Worm (Caenorhabditis elegans): Measurements from ENCODE around the gene M03B6.5.

M03B6.5 gene

ce11 chrX:13873324-13873933 lies 29.7 kb downstream of the M03B6.5 start:
- TF ChIP-seq ref-1 (GFP tag; conservative IDR thresholded peaks at IDR 0.05) (no peak), ztf-29 (GFP tag; IDR thresholded peaks at IDR 0.05) (no peak), klf-2 (GFP tag; conservative IDR thresholded peaks at IDR 0.05) (no peak), flt-1 (GFP tag; IDR thresholded peaks at IDR 0.05) (no peak), tab-1 (GFP tag; IDR thresholded peaks at IDR 0.05) (no peak), ztf-23 (GFP tag; IDR thresholded peaks at IDR 0.05) (no peak), med-1 (GFP tag; optimal IDR thresholded peaks at IDR 0.05; ENCODE audit: insufficient read depth) (no peak), T22C8.4 (GFP tag; IDR thresholded peaks at IDR 0.05) (no peak), cog-1 (tag; optimal IDR thresholded peaks at IDR 0.05) (no peak)

DNA sequence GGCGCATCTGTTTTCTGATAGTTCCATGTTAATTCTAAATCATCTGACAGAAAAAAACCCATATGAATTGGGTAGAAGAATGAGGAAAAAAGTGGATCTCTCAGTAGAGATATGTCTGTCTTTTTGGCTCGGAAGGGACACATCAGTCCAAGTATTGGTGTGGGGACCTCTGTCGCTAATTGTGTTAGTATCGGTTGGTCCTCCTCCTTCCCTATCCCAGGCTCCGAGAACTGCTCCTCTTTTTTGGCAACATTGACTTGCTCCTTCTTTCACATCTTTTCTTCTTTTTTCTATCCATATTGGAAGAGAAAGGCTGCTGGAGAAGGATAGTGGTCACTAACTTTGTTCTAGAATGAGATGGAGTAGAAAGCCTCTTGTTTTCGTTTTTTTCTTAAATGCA lies 32.1 kb downstream of the M03B6.5 start:
- TF ChIP-seq flt-1 (GFP tag; IDR thresholded peaks at IDR 0.05) (no peak), T22C8.4 (GFP tag; IDR thresholded peaks at IDR 0.05) (no peak), tab-1 (GFP tag; IDR thresholded peaks at IDR 0.05) (no peak), ztf-23 (GFP tag; IDR thresholded peaks at IDR 0.05) (no peak), ztf-29 (GFP tag; IDR thresholded peaks at IDR 0.05) (no peak)

- no peak for TF ChIP-seq ztf-29 (GFP tag; IDR thresholded peaks at IDR 0.05)
- no peak for TF ChIP-seq flt-1 (GFP tag; IDR thresholded peaks at IDR 0.05)
- TF ChIP-seq med-1 (GFP tag; optimal IDR thresholded peaks at IDR 0.05; ENCODE audit: insufficient read depth), result no peak
- no peak for TF ChIP-seq cog-1 (tag; optimal IDR thresholded peaks at IDR 0.05)
- no peak for TF ChIP-seq ref-1 (GFP tag; conservative IDR thresholded peaks at IDR 0.05)
- no peak for TF ChIP-seq tab-1 (GFP tag; IDR thresholded peaks at IDR 0.05)
These were observed 33.1 kb downstream of the M03B6.5 start for ce11 chrX:13876860-13877259.

DNA sequence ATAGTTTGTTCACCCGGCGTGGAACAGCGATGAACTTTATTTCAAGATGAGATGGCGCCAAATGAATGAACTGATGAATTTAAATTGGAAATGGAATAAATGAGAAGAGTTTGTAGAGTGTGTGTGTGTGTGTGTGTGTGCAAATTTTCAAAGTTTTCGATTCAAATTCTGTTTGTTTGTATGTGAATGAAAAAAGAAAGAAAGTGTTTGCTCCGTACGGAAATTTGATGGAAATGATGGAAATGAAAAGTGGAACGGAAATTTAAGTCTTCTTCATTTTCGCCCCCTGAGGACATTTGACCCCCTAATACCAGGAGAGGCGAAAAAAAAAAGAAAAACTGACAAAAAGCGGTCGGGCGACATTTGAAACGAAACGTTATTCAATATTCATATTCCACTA lies 34.3 kb downstream of the M03B6.5 start:
- no peak for TF ChIP-seq klf-2 (GFP tag; conservative IDR thresholded peaks at IDR 0.05)
- TF ChIP-seq ztf-23 (GFP tag; IDR thresholded peaks at IDR 0.05), result no peak
- no peak for TF ChIP-seq med-1 (GFP tag; optimal IDR thresholded peaks at IDR 0.05; ENCODE audit: insufficient read depth)
- no peak for TF ChIP-seq ref-1 (GFP tag; conservative IDR thresholded peaks at IDR 0.05)
- TF ChIP-seq T22C8.4 (GFP tag; IDR thresholded peaks at IDR 0.05), result no peak
- TF ChIP-seq tab-1 (GFP tag; IDR thresholded peaks at IDR 0.05), result no peak
- no peak for TF ChIP-seq ztf-29 (GFP tag; IDR thresholded peaks at IDR 0.05)
- TF ChIP-seq cog-1 (tag; optimal IDR thresholded peaks at IDR 0.05), result no peak
- no peak for TF ChIP-seq flt-1 (GFP tag; IDR thresholded peaks at IDR 0.05)

ce11 chrX:13881760-13882369 lies 38.1 kb downstream of the M03B6.5 start:
- TF ChIP-seq cog-1 (tag; optimal IDR thresholded peaks at IDR 0.05) (no peak), tab-1 (GFP tag; IDR thresholded peaks at IDR 0.05) (no peak), ztf-23 (GFP tag; IDR thresholded peaks at IDR 0.05) (no peak), med-1 (GFP tag; optimal IDR thresholded peaks at IDR 0.05; ENCODE audit: insufficient read depth) (no peak), T22C8.4 (GFP tag; IDR thresholded peaks at IDR 0.05) (no peak)

- TF ChIP-seq cog-1 (tag; optimal IDR thresholded peaks at IDR 0.05) (no peak), ztf-23 (GFP tag; IDR thresholded peaks at IDR 0.05) (0 out of 2 replicates have a peak, but pooled peaks have one; percentile 23), flt-1 (GFP tag; IDR thresholded peaks at IDR 0.05) (no peak)
These were observed 38.9 kb downstream of the M03B6.5 start, which contains the start of gene hlb-1 for ce11 chrX:13882639-13883038. TSS of gene hlb-1 (minus strand) at chrX:13882739.

DNA sequence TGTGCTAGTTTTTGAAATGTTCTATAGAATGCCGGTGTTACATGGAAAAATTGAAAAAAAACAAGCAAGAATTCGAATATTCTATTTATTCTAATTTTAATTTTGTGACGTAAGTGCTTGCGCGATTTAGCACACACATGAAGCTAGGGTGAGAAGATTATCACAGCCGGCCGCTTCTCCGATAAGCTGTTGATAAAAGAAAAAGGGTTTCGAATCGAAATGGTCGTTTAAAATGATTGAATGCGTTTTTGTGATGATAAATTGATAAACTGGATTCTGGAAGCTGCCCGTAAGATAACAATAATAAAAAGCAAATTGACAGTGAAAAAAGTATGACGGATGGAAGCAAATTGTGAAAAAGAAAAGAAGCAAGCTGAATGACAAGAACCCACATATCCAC lies 40.4 kb downstream of the M03B6.5 start:
- no peak for TF ChIP-seq tab-1 (GFP tag; IDR thresholded peaks at IDR 0.05)
- no peak for TF ChIP-seq med-1 (GFP tag; optimal IDR thresholded peaks at IDR 0.05; ENCODE audit: insufficient read depth)
- no peak for TF ChIP-seq ztf-23 (GFP tag; IDR thresholded peaks at IDR 0.05)
- TF ChIP-seq ref-1 (GFP tag; conservative IDR thresholded peaks at IDR 0.05), result no peak
- no peak for TF ChIP-seq flt-1 (GFP tag; IDR thresholded peaks at IDR 0.05)
- no peak for TF ChIP-seq ztf-29 (GFP tag; IDR thresholded peaks at IDR 0.05)
- no peak for TF ChIP-seq T22C8.4 (GFP tag; IDR thresholded peaks at IDR 0.05)
- no peak for TF ChIP-seq klf-2 (GFP tag; conservative IDR thresholded peaks at IDR 0.05)

- TF ChIP-seq ztf-29 (GFP tag; IDR thresholded peaks at IDR 0.05), result no peak
- TF ChIP-seq T22C8.4 (GFP tag; IDR thresholded peaks at IDR 0.05), result no peak
- no peak for TF ChIP-seq ref-1 (GFP tag; conservative IDR thresholded peaks at IDR 0.05)
- no peak for TF ChIP-seq cog-1 (tag; optimal IDR thresholded peaks at IDR 0.05)
- TF ChIP-seq tab-1 (GFP tag; IDR thresholded peaks at IDR 0.05), result no peak
- TF ChIP-seq med-1 (GFP tag; optimal IDR thresholded peaks at IDR 0.05; ENCODE audit: insufficient read depth), result no peak
- no peak for TF ChIP-seq klf-2 (GFP tag; conservative IDR thresholded peaks at IDR 0.05)
- no peak for TF ChIP-seq flt-1 (GFP tag; IDR thresholded peaks at IDR 0.05)
- no peak for TF ChIP-seq ztf-23 (GFP tag; IDR thresholded peaks at IDR 0.05)
These were observed 41.4 kb downstream of the M03B6.5 start for ce11 chrX:13885131-13885530.

DNA sequence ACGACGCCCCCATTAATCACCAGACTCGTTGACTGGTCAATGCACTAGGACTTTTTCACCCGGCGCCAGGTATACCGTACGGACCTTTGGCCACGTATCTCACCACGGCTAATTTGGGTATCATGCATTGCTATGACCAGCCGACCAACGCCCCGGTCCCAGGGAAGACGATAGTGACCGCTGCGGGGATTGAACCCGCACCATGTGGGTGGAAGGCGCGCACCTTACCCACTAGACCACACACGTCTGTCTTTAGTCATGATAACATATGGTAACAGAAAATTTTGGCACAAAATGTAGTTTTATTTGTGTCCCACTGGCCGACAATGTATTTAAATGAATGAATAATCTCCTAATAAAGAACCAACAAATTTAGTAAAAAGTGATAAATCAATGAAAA lies 42.4 kb downstream of the M03B6.5 start:
- TF ChIP-seq flt-1 (GFP tag; IDR thresholded peaks at IDR 0.05) (0 out of 2 replicates have a peak, but pooled peaks have one; percentile 33), med-1 (GFP tag; optimal IDR thresholded peaks at IDR 0.05; ENCODE audit: insufficient read depth) (no peak), T22C8.4 (GFP tag; IDR thresholded peaks at IDR 0.05) (no peak)

DNA sequence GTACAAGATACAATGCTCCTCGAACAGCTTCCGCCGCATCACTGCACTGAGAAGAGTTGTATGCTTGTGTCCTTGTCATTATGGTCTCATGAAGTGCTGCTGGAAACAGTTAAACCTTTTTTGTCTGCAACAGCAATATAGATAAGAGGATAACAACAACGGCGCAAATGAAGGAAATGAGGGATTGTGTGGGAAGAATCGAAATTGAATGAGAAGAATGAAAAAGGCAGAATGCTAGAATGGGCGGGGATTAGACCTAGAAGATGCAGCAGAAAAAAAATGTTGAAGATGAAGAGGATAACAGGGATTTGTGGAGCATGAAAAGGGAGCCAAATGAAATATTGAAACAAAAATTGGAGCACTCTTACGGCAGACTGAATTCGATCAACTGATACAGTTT lies 49.5 kb downstream of the M03B6.5 start, which contains the start of gene sra-37:
sra-37 (minus strand) TSS at position 101 of the 400 bp plus-strand sequence.
- TF ChIP-seq T22C8.4 (GFP tag; IDR thresholded peaks at IDR 0.05) (no peak), med-1 (GFP tag; optimal IDR thresholded peaks at IDR 0.05; ENCODE audit: insufficient read depth) (no peak), ztf-23 (GFP tag; IDR thresholded peaks at IDR 0.05) (no peak), tab-1 (GFP tag; IDR thresholded peaks at IDR 0.05) (no peak), ztf-29 (GFP tag; IDR thresholded peaks at IDR 0.05) (no peak), cog-1 (tag; optimal IDR thresholded peaks at IDR 0.05) (no peak), klf-2 (GFP tag; conservative IDR thresholded peaks at IDR 0.05) (no peak), flt-1 (GFP tag; IDR thresholded peaks at IDR 0.05) (no peak), ref-1 (GFP tag; conservative IDR thresholded peaks at IDR 0.05) (no peak)

Measured in whole organism, midembryonic.